Worm (Caenorhabditis elegans): ENCODE data around the gene cpg-24.

cpg-24 gene

ce11 chrIV:1600784-1601183 lies 31.0 kb upstream of the cpg-24 start:
- TF ChIP-seq mef-2 (tag; optimal IDR thresholded peaks at IDR 0.05) (no peak), ztf-4 (tag; optimal IDR thresholded peaks at IDR 0.05) (no peak), sptf-1 (tag; optimal IDR thresholded peaks at IDR 0.05) (no peak), snu-23 (GFP tag; optimal IDR thresholded peaks at IDR 0.05) (no peak), dsc-1 (tag; optimal IDR thresholded peaks at IDR 0.05) (no peak), hpl-2 (GFP tag; optimal IDR thresholded peaks at IDR 0.05) (no peak), ces-1 (GFP tag; optimal IDR thresholded peaks at IDR 0.05) (no peak), efl-1 (optimal IDR thresholded peaks at IDR 0.05) (peak in 1 of 2 experiments; percentile 54), efl-1 (GFP tag; optimal IDR thresholded peaks at IDR 0.05 in 1 of 2) (peak in 1 of 2 experiments; percentile 8), dpl-1 (GFP tag; optimal IDR thresholded peaks at IDR 0.05) (peak in 1 of 3 experiments; percentile 4)

ce11 chrIV:1601357-1601756 lies 30.4 kb upstream of the cpg-24 start, which contains the start of gene set-23:
set-23 (plus strand) TSS chrIV:1601657.
- TF ChIP-seq nhr-84 (tag; optimal IDR thresholded peaks at IDR 0.05): no peak
- TF ChIP-seq grh-1 (GFP tag; IDR thresholded peaks at IDR 0.05): no peak
- TF ChIP-seq dpl-1 (GFP tag; optimal IDR thresholded peaks at IDR 0.05): no peak
- no peak for TF ChIP-seq nhr-237 (tag; optimal IDR thresholded peaks at IDR 0.05)

- no peak for TF ChIP-seq mdl-1 (tag; optimal IDR thresholded peaks at IDR 0.05)
- no peak for TF ChIP-seq ceh-88 (GFP tag; IDR thresholded peaks at IDR 0.05)
- no peak for TF ChIP-seq aha-1 (tag; optimal IDR thresholded peaks at IDR 0.05)
- TF ChIP-seq fos-1 (tag; optimal IDR thresholded peaks at IDR 0.05): no peak
- no peak for TF ChIP-seq grh-1 (GFP tag; IDR thresholded peaks at IDR 0.05)
- TF ChIP-seq nhr-76 (tag; optimal IDR thresholded peaks at IDR 0.05): no peak
- no peak for TF ChIP-seq elt-3 (tag; optimal IDR thresholded peaks at IDR 0.05)
- no peak for TF ChIP-seq C34B4.2 (tag; optimal IDR thresholded peaks at IDR 0.05)
- TF ChIP-seq fkh-4 (tag; optimal IDR thresholded peaks at IDR 0.05; ENCODE audit: borderline replicate concordance): no peak
- no peak for TF ChIP-seq ets-5 (GFP tag; IDR thresholded peaks at IDR 0.05)
- no peak for TF ChIP-seq unc-130 (tag; optimal IDR thresholded peaks at IDR 0.05)
- TF ChIP-seq nhr-84 (tag; optimal IDR thresholded peaks at IDR 0.05): no peak
- no peak for TF ChIP-seq egl-13 (tag; optimal IDR thresholded peaks at IDR 0.05)
- no peak for TF ChIP-seq nhr-11 (tag; optimal IDR thresholded peaks at IDR 0.05)
- no peak for TF ChIP-seq sup-37 (GFP tag; optimal IDR thresholded peaks at IDR 0.05)
Observed at ce11 chrIV:1602936-1603457, 28.8 kb upstream of the cpg-24 start.

- TF ChIP-seq nhr-47 (tag; optimal IDR thresholded peaks at IDR 0.05): no peak
- no peak for TF ChIP-seq nhr-90 (tag; optimal IDR thresholded peaks at IDR 0.05; ENCODE audit: poor library complexity)
- no peak for TF ChIP-seq ces-1 (GFP tag; optimal IDR thresholded peaks at IDR 0.05)
- no peak for TF ChIP-seq irx-1 (tag; optimal IDR thresholded peaks at IDR 0.05)
- no peak for TF ChIP-seq nhr-28 (tag; optimal IDR thresholded peaks at IDR 0.05)
- no peak for TF ChIP-seq lin-39 (tag; optimal IDR thresholded peaks at IDR 0.05)
- no peak for TF ChIP-seq lsy-2 (tag; optimal IDR thresholded peaks at IDR 0.05)
- TF ChIP-seq unc-62 (GFP tag; optimal IDR thresholded peaks at IDR 0.05): no peak
- TF ChIP-seq unc-130 (tag; optimal IDR thresholded peaks at IDR 0.05): no peak
- no peak for TF ChIP-seq snpc-4 (tag; optimal IDR thresholded peaks at IDR 0.05)
- no peak for TF ChIP-seq mab-9 (GFP tag; IDR thresholded peaks at IDR 0.05)
- TF ChIP-seq pag-3 (tag; optimal IDR thresholded peaks at IDR 0.05; ENCODE audit: borderline replicate concordance, insufficient read depth): no peak
- TF ChIP-seq egl-27 (tag; optimal IDR thresholded peaks at IDR 0.05): no peak
- no peak for TF ChIP-seq nhr-85 (tag)
- no peak for TF ChIP-seq ceh-88 (GFP tag; IDR thresholded peaks at IDR 0.05)
- no peak for TF ChIP-seq nhr-12 (tag; optimal IDR thresholded peaks at IDR 0.05)
- no peak for TF ChIP-seq elt-2 (tag; optimal IDR thresholded peaks at IDR 0.05)
Observed at ce11 chrIV:1605276-1605762, 26.4 kb upstream of the cpg-24 start, which contains the start of gene Y41D4B.11. Y41D4B.11 (plus strand) TSS chrIV:1605712.
